Fruit fly (Drosophila melanogaster) whole organism, embryonic: Measurements from ENCODE around the gene Obp73a.

ENCODE experiments used
- CG10543 ChIP-seq: fragments of 200-800 bp; sonication (Bioruptor generic); optimal IDR thresholded peaks from 3 replicates; lab custom pipeline; 2017; ENCODE audit warnings: missing biosample characterization, mild to moderate bottlenecking, missing genetic modification characterization, moderate library complexity
- CG11085 ChIP-seq: fragments of 200-800 bp; sonication (Bioruptor generic); IDR thresholded peaks from 2 replicates; pipeline ENCODE4 v1.3.6; 2022; ENCODE audit warnings: missing biosample characterization, missing genetic modification characterization
- CG11093 ChIP-seq: fragments of 200-800 bp; sonication (Bioruptor generic); IDR thresholded peaks from 3 replicates; pipeline ENCODE4 v1.3.6; 2022; ENCODE audit warnings: missing biosample characterization, missing genetic modification characterization
- CG11456 ChIP-seq: fragments of 200-800 bp; sonication (Bioruptor generic); IDR thresholded peaks from 3 replicates; pipeline ENCODE4 v1.3.6; 2022; ENCODE audit warnings: missing biosample characterization, missing genetic modification characterization
- CG15011 ChIP-seq: fragments of 200-800 bp; sonication (Bioruptor generic); optimal IDR thresholded peaks from 3 replicates; lab custom pipeline; 2018; ENCODE audit warnings: missing biosample characterization, mild to moderate bottlenecking, missing genetic modification characterization
- CG1529 ChIP-seq: fragments of 200-800 bp; sonication (Bioruptor generic); optimal IDR thresholded peaks from 3 replicates; lab custom pipeline; 2018; ENCODE audit warnings: missing biosample characterization, missing genetic modification characterization
- CG16813 ChIP-seq: fragments of 200-800 bp; sonication (Bioruptor generic); IDR thresholded peaks from 3 replicates; pipeline ENCODE4 v1.3.6; 2022; ENCODE audit warnings: missing biosample characterization, missing genetic modification characterization; ENCODE audit not compliant: partially characterized antibody
- CG17328 ChIP-seq: fragments of 200-800 bp; sonication (Bioruptor generic); IDR thresholded peaks from 2 replicates; pipeline ENCODE4 v1.3.6; 2022; ENCODE audit warnings: missing biosample characterization, missing genetic modification characterization
- CG18262 ChIP-seq: fragments of 200-800 bp; optimal IDR thresholded peaks from 3 replicates; lab custom pipeline; 2019; ENCODE audit warnings: missing biosample characterization, mild to moderate bottlenecking, missing genetic modification characterization, moderate library complexity
- CG2120 ChIP-seq: fragments of 200-800 bp; sonication (Bioruptor generic); optimal IDR thresholded peaks from 3 replicates; lab custom pipeline; 2016; ENCODE audit warnings: missing biosample characterization, missing genetic modification characterization
- CG2129 ChIP-seq: fragments of 200-800 bp; sonication (Bioruptor generic); IDR thresholded peaks from 2 replicates; pipeline ENCODE4 v1.3.6; 2022; ENCODE audit warnings: missing biosample characterization, missing genetic modification characterization; ENCODE audit not compliant: partially characterized antibody
- CG2199 ChIP-seq: fragments of 200-800 bp; sonication (Bioruptor generic); IDR thresholded peaks from 3 replicates; pipeline ENCODE4 v1.3.6; 2022; ENCODE audit warnings: missing biosample characterization, missing genetic modification characterization
- CG30403 ChIP-seq: fragments of 200-800 bp; sonication (Bioruptor generic); optimal IDR thresholded peaks from 3 replicates; lab custom pipeline; 2016; ENCODE audit warnings: missing biosample characterization, missing genetic modification characterization
- CG4328 ChIP-seq: fragments of 200-800 bp; sonication (Bioruptor generic); optimal IDR thresholded peaks from 3 replicates; lab custom pipeline; 2017; ENCODE audit warnings: missing biosample characterization, missing genetic modification reagents, missing genetic modification characterization
- CG4617 ChIP-seq: fragments of 200-800 bp; sonication (Bioruptor generic); optimal IDR thresholded peaks from 3 replicates; lab custom pipeline; 2016; ENCODE audit warnings: missing biosample characterization, missing genetic modification characterization, borderline replicate concordance
- CG4854 ChIP-seq: fragments of 200-800 bp; sonication (Bioruptor generic); optimal IDR thresholded peaks from 2 replicates; lab custom pipeline; 2016; ENCODE audit warnings: missing biosample characterization, missing genetic modification characterization, inconsistent platforms
- CG7357 ChIP-seq: fragments of 200-800 bp; sonication (Bioruptor generic); IDR thresholded peaks from 3 replicates; pipeline ENCODE4 v1.3.6; 2022; ENCODE audit warnings: missing biosample characterization, missing genetic modification characterization
- Dp ChIP-seq: fragments of 200-800 bp; sonication (Bioruptor generic); optimal IDR thresholded peaks from 2 replicates; lab custom pipeline; 2018; ENCODE audit warnings: missing biosample characterization, mild to moderate bottlenecking, missing genetic modification characterization, moderate library complexity
- ERR ChIP-seq: fragments of 200-800 bp; sonication (Bioruptor generic); optimal IDR thresholded peaks from 2 replicates; lab custom pipeline; 2016; ENCODE audit warnings: missing biosample characterization, missing genetic modification characterization
- HmgD ChIP-seq: fragments of 200-800 bp; sonication (Bioruptor generic); optimal IDR thresholded peaks from 3 replicates; lab custom pipeline; 2016; ENCODE audit warnings: missing biosample characterization, missing genetic modification characterization
- MBD-R2 ChIP-seq: fragments of 200-800 bp; sonication (Bioruptor generic); IDR thresholded peaks from 2 replicates; pipeline ENCODE4 v1.3.6; 2022; ENCODE audit warnings: missing biosample characterization, missing genetic modification characterization
- MESR4 ChIP-seq: fragments of 200-800 bp; sonication (Bioruptor generic); optimal IDR thresholded peaks from 2 replicates; lab custom pipeline; 2018; ENCODE audit warnings: missing biosample characterization, mild to moderate bottlenecking, missing genetic modification characterization, moderate library complexity
- Mrtf ChIP-seq: fragments of 200-800 bp; sonication (Bioruptor generic); IDR thresholded peaks from 3 replicates; pipeline ENCODE4 v1.3.6; 2022; ENCODE audit warnings: missing biosample characterization, missing genetic modification characterization
- NFAT ChIP-seq: fragments of 200-800 bp; sonication (Bioruptor generic); IDR thresholded peaks from 2 replicates; pipeline ENCODE4 v1.3.6; 2022; ENCODE audit warnings: missing biosample characterization, missing genetic modification characterization
- Oli ChIP-seq: fragments of 200-800 bp; sonication (Bioruptor generic); optimal IDR thresholded peaks from 2 replicates; lab custom pipeline; 2018; ENCODE audit warnings: missing biosample characterization, mild to moderate bottlenecking, missing genetic modification characterization, moderate library complexity
- Six4 ChIP-seq: fragments of 200-800 bp; sonication (Bioruptor generic); optimal IDR thresholded peaks from 2 replicates; lab custom pipeline; 2016; ENCODE audit warnings: missing biosample characterization, missing genetic modification characterization
- Sry-δ ChIP-seq: fragments of 200-800 bp; sonication (Bioruptor generic); optimal IDR thresholded peaks from 2 replicates; lab custom pipeline; 2016; ENCODE audit warnings: missing biosample characterization, missing genetic modification characterization
- Ssrp ChIP-seq: fragments of 200-800 bp; sonication (Bioruptor generic); optimal IDR thresholded peaks from 2 replicates; lab custom pipeline; 2018; ENCODE audit warnings: missing biosample characterization, mild to moderate bottlenecking, missing genetic modification characterization, moderate library complexity
- al ChIP-seq: fragments of 200-800 bp; sonication (Bioruptor generic); IDR thresholded peaks from 2 replicates; pipeline ENCODE4 v1.3.6; 2022; ENCODE audit warnings: missing biosample characterization, missing genetic modification characterization
- ap ChIP-seq: fragments of 200-800 bp; sonication (Bioruptor generic); IDR thresholded peaks from 2 replicates; pipeline ENCODE4 v1.3.6; 2022; ENCODE audit warnings: missing biosample characterization, missing genetic modification characterization
- caup ChIP-seq: fragments of 200-800 bp; sonication (Bioruptor generic); optimal IDR thresholded peaks from 3 replicates; lab custom pipeline; 2017; ENCODE audit warnings: missing biosample characterization, mild to moderate bottlenecking, missing genetic modification characterization, moderate library complexity; ENCODE audit not compliant: severe bottlenecking
- chm ChIP-seq: fragments of 200-800 bp; sonication (Bioruptor generic); IDR thresholded peaks from 2 replicates; pipeline ENCODE4 v1.3.6; 2022; ENCODE audit warnings: missing biosample characterization, missing genetic modification characterization
- dpn ChIP-seq, 2 experiments: fragments of 200-800 bp; sonication (Bioruptor generic); optimal IDR thresholded peaks; 3 replicates each; lab custom pipeline; 2016; ENCODE audit warnings: missing biosample characterization in 2 of 2, missing genetic modification characterization in 2 of 2
- gro ChIP-seq: fragments of 200-800 bp; sonication (Bioruptor generic); optimal IDR thresholded peaks from 2 replicates; lab custom pipeline; 2016; ENCODE audit warnings: missing biosample characterization, missing genetic modification characterization
- hb ChIP-seq: fragments of 200-800 bp; sonication (Bioruptor generic); IDR thresholded peaks from 3 replicates; pipeline ENCODE4 v1.3.6; 2022; ENCODE audit warnings: missing biosample characterization, missing genetic modification characterization; ENCODE audit not compliant: partially characterized antibody
- hkb ChIP-seq, 2 experiments: fragments of 200-800 bp in 1 of 2; fragments of >200 bp in 1 of 2; sonication (Bioruptor generic) in 1 of 2; IDR thresholded peaks in 1 of 2; optimal IDR thresholded peaks in 1 of 2; 2 replicates each; pipeline versions ENCODE4 v1.3.6 to Lab custom; 2017 to 2022; ENCODE audit warnings: missing biosample characterization in 1 of 2, missing genetic modification characterization in 1 of 2
- mld ChIP-seq: fragments of 200-800 bp; sonication (Bioruptor generic); IDR thresholded peaks from 3 replicates; pipeline ENCODE4 v1.3.6; 2022; ENCODE audit warnings: missing biosample characterization, missing genetic modification characterization; ENCODE audit not compliant: partially characterized antibody
- odd ChIP-seq: fragments of 200-800 bp; sonication (Bioruptor generic); optimal IDR thresholded peaks from 2 replicates; lab custom pipeline; 2017; ENCODE audit warnings: missing biosample characterization, mild to moderate bottlenecking, missing genetic modification characterization
- onecut ChIP-seq: fragments of 200-800 bp; sonication (Bioruptor generic); IDR thresholded peaks from 2 replicates; pipeline ENCODE4 v1.3.6; 2022; ENCODE audit warnings: missing biosample characterization, missing genetic modification characterization
- org-1 ChIP-seq: fragments of 200-800 bp; sonication (Bioruptor generic); optimal IDR thresholded peaks from 2 replicates; lab custom pipeline; 2017; ENCODE audit warnings: missing biosample characterization, missing genetic modification characterization
- pum ChIP-seq: fragments of 200-800 bp; sonication (Bioruptor generic); optimal IDR thresholded peaks from 2 replicates; lab custom pipeline; 2016; ENCODE audit warnings: missing biosample characterization, missing genetic modification characterization
- pzg ChIP-seq: fragments of 200-800 bp; sonication (Bioruptor generic); optimal IDR thresholded peaks from 3 replicates; lab custom pipeline; 2018; ENCODE audit warnings: missing biosample characterization, mild to moderate bottlenecking, missing genetic modification characterization, moderate library complexity
- rib ChIP-seq: fragments of 200-800 bp; sonication (Bioruptor generic); IDR thresholded peaks from 2 replicates; pipeline ENCODE4 v1.3.6; 2022; ENCODE audit warnings: missing biosample characterization, missing genetic modification characterization
- sisA ChIP-seq: fragments of 200-800 bp; sonication (Bioruptor generic); IDR thresholded peaks from 2 replicates; pipeline ENCODE4 v1.3.6; 2022; ENCODE audit warnings: missing biosample characterization, missing genetic modification characterization
- slp2 ChIP-seq: fragments of 200-800 bp; sonication (Bioruptor generic); optimal IDR thresholded peaks from 2 replicates; lab custom pipeline; 2016; ENCODE audit warnings: missing biosample characterization, missing genetic modification characterization
- tgo ChIP-seq: fragments of 200-800 bp; sonication (Bioruptor generic); IDR thresholded peaks from 3 replicates; pipeline ENCODE4 v1.3.6; 2022; ENCODE audit warnings: missing biosample characterization, missing genetic modification characterization
- tin ChIP-seq: fragments of 200-800 bp; sonication (Bioruptor generic); optimal IDR thresholded peaks from 3 replicates; lab custom pipeline; 2016; ENCODE audit warnings: missing biosample characterization, missing genetic modification characterization
- toy ChIP-seq: fragments of 200-800 bp; sonication (Bioruptor generic); IDR thresholded peaks from 2 replicates; pipeline ENCODE4 v1.3.6; 2022; ENCODE audit warnings: missing biosample characterization, missing genetic modification characterization
- tx ChIP-seq: fragments of 200-800 bp; sonication (Bioruptor generic); optimal IDR thresholded peaks from 2 replicates; lab custom pipeline; 2016; ENCODE audit warnings: missing biosample characterization, missing genetic modification characterization

The Obp73a gene

DNA sequence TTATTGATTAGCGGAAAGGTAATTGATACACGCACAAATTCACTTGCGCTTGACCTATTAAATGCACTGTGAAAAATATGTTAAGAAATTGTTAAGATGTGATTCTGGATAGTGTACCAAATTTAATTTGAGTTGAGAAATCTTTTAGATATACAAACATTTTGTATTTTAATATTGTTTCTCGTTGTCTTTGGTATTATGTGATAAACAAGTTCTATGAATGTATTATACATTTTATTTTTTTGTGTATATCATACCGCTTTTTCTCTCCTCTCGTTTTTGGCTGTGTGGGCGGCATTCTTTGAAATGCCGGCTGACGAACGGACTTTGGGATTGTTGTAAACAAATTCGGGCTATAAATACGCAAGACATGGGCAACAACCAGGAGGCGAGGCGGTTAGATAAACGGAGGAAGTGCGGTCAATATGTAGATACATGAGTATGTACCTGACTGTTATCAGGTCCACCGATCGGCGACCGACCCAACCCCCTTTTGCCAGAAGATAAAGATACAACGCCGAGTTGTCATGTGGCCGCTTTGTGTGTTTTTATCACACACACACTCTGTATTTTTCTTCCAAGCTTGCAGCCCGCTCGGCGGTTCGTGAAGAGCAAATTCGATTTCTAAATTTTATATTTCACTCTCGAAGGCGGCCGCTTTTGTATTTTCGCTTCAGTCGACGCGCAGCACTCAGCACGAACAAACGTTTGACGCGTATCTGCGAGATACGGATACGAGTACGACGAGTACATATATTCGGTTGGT is 12.8 kb downstream of the Obp73a start (continued):
- peak; percentile 61 for TF ChIP-seq CG10543 (GFP tag; lab: Kevin White, UChicago)
- TF ChIP-seq CG16813: no peak
- peak; percentile 63 for TF ChIP-seq CG4328 (GFP tag; lab: Kevin White, UChicago)
- peak; percentile 3 for TF ChIP-seq gro (GFP tag; lab: Kevin White, UChicago)
- TF ChIP-seq CG17328: peak; percentile 61; the same call in 1 of the 2 replicates
- TF ChIP-seq MESR4 (GFP tag; lab: Kevin White, UChicago): no peak
- TF ChIP-seq CG2199 (GFP tag; lab: Robert Waterston, UW): no peak
- TF ChIP-seq Mrtf (GFP tag; lab: Robert Waterston, UW): peak; percentile 55; the same call in 1 of the 3 replicates
- peak; percentile 81 for TF ChIP-seq CG2120
- peak; percentile 37 to 58 for TF ChIP-seq dpn (GFP tag; optimal IDR thresholded peaks at IDR 0.05; lab: Kevin White, UChicago)
- TF ChIP-seq Ssrp (tag; lab: Kevin White, UChicago): peak; percentile 75
- peak; percentile 73 for TF ChIP-seq Oli
- TF ChIP-seq CG1529 (GFP tag; lab: Kevin White, UChicago): peak; percentile 32
- peak; percentile 28 for TF ChIP-seq tx
- peak; percentile 33; the same call in 1 of the 2 replicates for TF ChIP-seq chm (GFP tag; lab: Robert Waterston, UW)
- TF ChIP-seq ap: peak; percentile 62
- no peak for TF ChIP-seq NFAT (GFP tag; lab: Robert Waterston, UW)
- peak; percentile 66; the same call in 2 of the 3 replicates for TF ChIP-seq CG7357 (GFP tag; lab: Robert Waterston, UW)
- no peak for TF ChIP-seq HmgD (GFP tag; lab: Kevin White, UChicago)
- TF ChIP-seq Sry-δ: peak; percentile 5
- peak; percentile 80 for TF ChIP-seq CG18262
- TF ChIP-seq hb: no peak
- peak; percentile 69 for TF ChIP-seq al
- TF ChIP-seq pum (GFP tag; lab: Kevin White, UChicago): peak; percentile 1
- peak; percentile 65 for TF ChIP-seq sisA (GFP tag; lab: Robert Waterston, UW)
- no peak for TF ChIP-seq CG4617 (GFP tag; lab: Kevin White, UChicago)
- peak; percentile 45; the same call in 1 of the 3 replicates for TF ChIP-seq CG11093 (GFP tag; lab: Robert Waterston, UW)
- peak; percentile 32; the same call in 1 of the 2 replicates for TF ChIP-seq MBD-R2
- TF ChIP-seq onecut (GFP tag; lab: Robert Waterston, UW): peak; percentile 63
- peak; percentile 11 for TF ChIP-seq CG4854 (GFP tag; lab: Kevin White, UChicago)
- no peak for TF ChIP-seq pzg (GFP tag; lab: Kevin White, UChicago)
- peak; percentile 53; the same call in 1 of the 2 replicates for TF ChIP-seq CG11085
- peak; percentile 77 for TF ChIP-seq tgo
- TF ChIP-seq hkb (optimal IDR thresholded peaks at IDR 0.05; lab: Kevin White, UChicago): no peak
- peak; percentile 79 for TF ChIP-seq hkb (GFP tag; IDR thresholded peaks at IDR 0.05; lab: Robert Waterston, UW)
- peak; percentile 1 for TF ChIP-seq tin (GFP tag; lab: Kevin White, UChicago)
- TF ChIP-seq rib (GFP tag; lab: Robert Waterston, UW): peak; percentile 72
- peak; percentile 17 for TF ChIP-seq ERR
- TF ChIP-seq CG30403: peak; percentile 49
- peak; percentile 45 for TF ChIP-seq Six4 (GFP tag; lab: Kevin White, UChicago)
- no peak for TF ChIP-seq CG2129 (GFP tag; lab: Robert Waterston, UW)
- TF ChIP-seq CG11456 (GFP tag; lab: Robert Waterston, UW): peak; percentile 55; the same call in 1 of the 3 replicates
- TF ChIP-seq org-1 (GFP tag; lab: Kevin White, UChicago): peak; percentile 49
- TF ChIP-seq odd: peak; percentile 56
- TF ChIP-seq Dp: no peak
- no peak for TF ChIP-seq mld (GFP tag; lab: Robert Waterston, UW)
- TF ChIP-seq toy (GFP tag; lab: Robert Waterston, UW): no peak
- peak; percentile 76 for TF ChIP-seq CG15011 (GFP tag; lab: Kevin White, UChicago)
- peak; percentile 73 for TF ChIP-seq slp2 (GFP tag; lab: Kevin White, UChicago)
- peak; percentile 33 for TF ChIP-seq caup (GFP tag; lab: Kevin White, UChicago)
